Fruit fly (Drosophila melanogaster): ENCODE results near the gene Gale.

- TF ChIP-seq D1 (tag; optimal IDR thresholded peaks at IDR 0.05) (no peak), CG13204 (GFP tag; optimal IDR thresholded peaks at IDR 0.05) (peak; percentile 65), CG8301 (tag; optimal IDR thresholded peaks at IDR 0.05) (peak; percentile 44), EcR (GFP tag; optimal IDR thresholded peaks at IDR 0.05) (peak; percentile 70), fd96Ca (GFP tag; IDR thresholded peaks at IDR 0.05) (peak; percentile 78), CG15710 (tag; optimal IDR thresholded peaks at IDR 0.05) (peak; percentile 15), Ets98B (GFP tag; IDR thresholded peaks at IDR 0.05) (peak; percentile 71), CG32121 (GFP tag; IDR thresholded peaks at IDR 0.05) (peak; percentile 80)
Observed at dm6 chr3L:627819-628601, 20.3 kb upstream of the Gale start.
